Worm (Caenorhabditis elegans) whole organism, mixed stage, embryonic: ENCODE measurements around the gene dhs-20.

Experiments
- M03D4.4 ChIP-seq: sonication (generic microtip); optimal IDR thresholded peaks from 2 replicates; lab custom pipeline; 2017; ENCODE audit warnings: mild to moderate bottlenecking, missing genetic modification characterization, missing compliant biosample characterization
- bed-3 ChIP-seq: fragments of 200-800 bp; sonication (Bioruptor generic); optimal IDR thresholded peaks from 3 replicates; lab custom pipeline; 2018; ENCODE audit warnings: mild to moderate bottlenecking, missing genetic modification characterization, moderate library complexity, missing compliant biosample characterization
- blmp-1 ChIP-seq: fragments of 150-350 bp; optimal IDR thresholded peaks from 2 replicates; lab custom pipeline; 2014; ENCODE audit warnings: missing biosample characterization, missing genetic modification characterization
- ceh-39 ChIP-seq: fragments of 150-350 bp; optimal IDR thresholded peaks from 2 replicates; lab custom pipeline; 2014; ENCODE audit warnings: missing biosample characterization, missing genetic modification characterization
- cnd-1 ChIP-seq: fragments of 200-800 bp; sonication (Bioruptor generic); optimal IDR thresholded peaks from 2 replicates; lab custom pipeline; 2018; ENCODE audit warnings: mild to moderate bottlenecking, missing genetic modification characterization, missing compliant biosample characterization
- elt-1 ChIP-seq: sonication (generic microtip); optimal IDR thresholded peaks from 2 replicates; lab custom pipeline; 2017; ENCODE audit warnings: missing genetic modification characterization, mild to moderate bottlenecking, missing compliant biosample characterization, antibody characterized with exemption, moderate library complexity, borderline replicate concordance; ENCODE audit not compliant: insufficient read depth
- elt-3 ChIP-seq: fragments of 150-350 bp; optimal IDR thresholded peaks from 2 replicates; lab custom pipeline; 2014; ENCODE audit warnings: missing biosample characterization, missing genetic modification characterization
- flh-1 ChIP-seq: fragments of 200-800 bp; sonication (Bioruptor generic); optimal IDR thresholded peaks from 2 replicates; lab custom pipeline; 2018; ENCODE audit warnings: mild to moderate bottlenecking, missing genetic modification characterization, moderate library complexity, missing compliant biosample characterization
- ham-2 ChIP-seq: fragments of 200-800 bp; sonication (Bioruptor generic); optimal IDR thresholded peaks from 2 replicates; lab custom pipeline; 2018; ENCODE audit warnings: mild to moderate bottlenecking, missing genetic modification characterization, missing compliant biosample characterization
- lin-13 ChIP-seq: fragments of 150-350 bp; optimal IDR thresholded peaks from 2 replicates; lab custom pipeline; 2014; ENCODE audit warnings: missing biosample characterization, missing genetic modification characterization
- lin-32 ChIP-seq: fragments of 200-800 bp; sonication (Bioruptor generic); optimal IDR thresholded peaks from 2 replicates; lab custom pipeline; 2018; ENCODE audit warnings: mild to moderate bottlenecking, missing genetic modification characterization, missing compliant biosample characterization
- lsy-2 ChIP-seq: fragments of 150-350 bp; optimal IDR thresholded peaks from 2 replicates; lab custom pipeline; 2014; ENCODE audit warnings: missing biosample characterization, missing genetic modification characterization
- mls-2 ChIP-seq: sonication (generic microtip); optimal IDR thresholded peaks from 2 replicates; lab custom pipeline; 2016; ENCODE audit warnings: mild to moderate bottlenecking, missing genetic modification characterization, moderate library complexity, missing compliant biosample characterization
- nhr-2 ChIP-seq: fragments of 150-350 bp; optimal IDR thresholded peaks from 2 replicates; lab custom pipeline; 2014; ENCODE audit warnings: missing biosample characterization, missing genetic modification characterization
- nhr-237 ChIP-seq: fragments of 150-350 bp; optimal IDR thresholded peaks from 2 replicates; lab custom pipeline; 2014; ENCODE audit warnings: missing biosample characterization, missing genetic modification characterization
- nhr-76 ChIP-seq: sonication (generic microtip); optimal IDR thresholded peaks from 2 replicates; lab custom pipeline; 2017; ENCODE audit warnings: missing biosample characterization, missing genetic modification characterization
- pha-4 ChIP-seq: fragments of 150-350 bp; optimal IDR thresholded peaks from 2 replicates; lab custom pipeline; 2018; ENCODE audit warnings: missing biosample characterization, missing genetic modification reagents, missing genetic modification characterization
- sem-2 ChIP-seq: fragments of 200-800 bp; sonication (Bioruptor generic); optimal IDR thresholded peaks from 2 replicates; lab custom pipeline; 2018; ENCODE audit warnings: mild to moderate bottlenecking, missing genetic modification characterization, missing compliant biosample characterization
- snpc-4 ChIP-seq: fragments of 150-350 bp; optimal IDR thresholded peaks from 2 replicates; lab custom pipeline; 2014; ENCODE audit warnings: missing biosample characterization, missing genetic modification characterization
- sptf-1 ChIP-seq: sonication (generic microtip); optimal IDR thresholded peaks from 2 replicates; lab custom pipeline; 2017; ENCODE audit warnings: mild to moderate bottlenecking, missing genetic modification characterization, moderate library complexity, missing compliant biosample characterization

Gene dhs-20

ce11 chrV:11552379-11552778, 52.0 kb downstream of the dhs-20 start, which contains the start of gene srx-85:
srx-85 (plus strand) TSS chrV:11552679.
- TF ChIP-seq mls-2 (tag; lab: Kevin White, UChicago), result no peak
- no peak for TF ChIP-seq snpc-4 (tag; lab: Kevin White, UChicago)
- TF ChIP-seq elt-1 (tag; lab: Kevin White, UChicago), result no peak
- no peak for TF ChIP-seq sem-2 (GFP tag; lab: Kevin White, UChicago)
- no peak for TF ChIP-seq nhr-237 (tag; lab: Kevin White, UChicago)
- no peak for TF ChIP-seq ceh-39 (tag; lab: Kevin White, UChicago)
- no peak for TF ChIP-seq blmp-1 (tag; lab: Kevin White, UChicago)
- no peak for TF ChIP-seq M03D4.4 (tag; lab: Kevin White, UChicago)
- TF ChIP-seq nhr-76, result no peak
- TF ChIP-seq cnd-1 (tag; lab: Kevin White, UChicago), result no peak
- TF ChIP-seq bed-3, result no peak
- TF ChIP-seq sptf-1 (tag; lab: Kevin White, UChicago), result no peak
- TF ChIP-seq flh-1, result no peak
- no peak for TF ChIP-seq lin-13 (tag; lab: Kevin White, UChicago)
- no peak for TF ChIP-seq nhr-2 (tag; lab: Kevin White, UChicago)
- no peak for TF ChIP-seq lin-32
- no peak for TF ChIP-seq lsy-2
- no peak for TF ChIP-seq pha-4 (tag; lab: Kevin White, UChicago)
- TF ChIP-seq elt-3 (tag; lab: Kevin White, UChicago), result no peak
- no peak for TF ChIP-seq ham-2 (GFP tag; lab: Kevin White, UChicago)
